Worm (Caenorhabditis elegans) whole organism, early embryonic: ENCODE results near the gene F47B7.5.

Experiments used
- B0310.2 ChIP-seq: sonication (generic microtip); optimal IDR thresholded peaks from 2 replicates; lab custom pipeline; 2016; ENCODE audit warnings: mild to moderate bottlenecking, missing genetic modification characterization, missing compliant biosample characterization
- F13C5.2 ChIP-seq: sonication (generic microtip); optimal IDR thresholded peaks from 2 replicates; lab custom pipeline; 2017; ENCODE audit warnings: mild to moderate bottlenecking, missing genetic modification characterization, inconsistent platforms, missing compliant biosample characterization
- aly-1 ChIP-seq: sonication (generic microtip); optimal IDR thresholded peaks from 2 replicates; lab custom pipeline; 2016; ENCODE audit warnings: missing genetic modification characterization, missing compliant biosample characterization
- ama-1 ChIP-seq: fragments of 150-350 bp; optimal IDR thresholded peaks from 2 replicates; lab custom pipeline; 2014
- ceh-13 ChIP-seq: fragments of 200-800 bp; sonication (Bioruptor generic); optimal IDR thresholded peaks from 2 replicates; lab custom pipeline; 2018; ENCODE audit warnings: mild to moderate bottlenecking, missing genetic modification characterization, missing compliant biosample characterization
- ceh-36 ChIP-seq: sonication (generic microtip); optimal IDR thresholded peaks from 2 replicates; lab custom pipeline; 2016; ENCODE audit warnings: missing genetic modification characterization, inconsistent platforms, missing compliant biosample characterization
- ets-7 ChIP-seq: sonication (generic microtip); optimal IDR thresholded peaks from 2 replicates; lab custom pipeline; 2016; ENCODE audit warnings: missing genotype, missing genetic modification characterization, missing compliant biosample characterization
- flt-1 ChIP-seq: fragments of 200-800 bp; sonication (Bioruptor generic); IDR thresholded peaks from 2 replicates; pipeline ENCODE4 v1.3.6; 2022; ENCODE audit warnings: missing genetic modification characterization, missing compliant biosample characterization
- hmbx-1 ChIP-seq: sonication (generic microtip); optimal IDR thresholded peaks from 2 replicates; lab custom pipeline; 2016; ENCODE audit warnings: mild to moderate bottlenecking, missing genetic modification characterization, missing compliant biosample characterization
- hnd-1 ChIP-seq: sonication (generic microtip); optimal IDR thresholded peaks from 2 replicates; lab custom pipeline; 2016; ENCODE audit warnings: missing genetic modification characterization, missing compliant biosample characterization
- sea-1 ChIP-seq: fragments of 200-800 bp; sonication (Bioruptor generic); conservative IDR thresholded peaks from 2 replicates; pipeline ENCODE4 v1.3.6; 2022; ENCODE audit warnings: missing genetic modification characterization, missing compliant biosample characterization
- tbx-11 ChIP-seq: fragments of 200-800 bp; sonication (Bioruptor generic); IDR thresholded peaks from 2 replicates; pipeline ENCODE4 v1.3.6; 2022; ENCODE audit warnings: missing genetic modification characterization, missing compliant biosample characterization
- tbx-37 ChIP-seq: fragments of 200-800 bp; sonication (Bioruptor generic); conservative IDR thresholded peaks from 2 replicates; pipeline ENCODE4 v1.3.6; 2022; ENCODE audit warnings: missing genetic modification reagents, missing genetic modification characterization, missing compliant biosample characterization
- tra-4 ChIP-seq: sonication (generic microtip); optimal IDR thresholded peaks from 2 replicates; lab custom pipeline; 2017; ENCODE audit warnings: missing genetic modification characterization, missing compliant biosample characterization

DNA sequence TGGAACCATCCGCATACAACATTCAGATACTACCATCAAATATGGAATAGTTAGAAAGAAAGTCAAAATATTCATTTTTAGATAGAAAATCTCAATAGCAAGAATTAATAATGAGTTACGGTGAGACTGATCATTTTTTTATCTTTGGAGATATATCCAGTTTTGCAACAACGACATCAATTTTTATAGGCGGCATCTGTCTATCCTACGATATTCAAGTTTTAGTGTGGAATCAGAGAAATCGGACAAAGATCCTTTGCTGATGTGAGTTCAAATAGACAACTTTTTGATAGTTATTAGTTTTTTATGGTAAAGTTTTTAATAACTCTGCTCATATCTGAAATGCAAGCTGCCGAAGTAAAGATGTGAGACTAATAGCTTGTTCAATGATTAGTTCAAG lies 2.1 kb downstream of the F47B7.5 start, which contains the start of gene F47B7.4:
- TF ChIP-seq hnd-1 (no peak), ama-1 (lab: Kevin White, UChicago) (no peak), hmbx-1 (tag; lab: Kevin White, UChicago) (no peak), F13C5.2 (tag; lab: Kevin White, UChicago) (no peak), aly-1 (tag; lab: Kevin White, UChicago) (no peak), tbx-11 (GFP tag; lab: Robert Waterston, UW) (no peak), ceh-13 (no peak), ets-7 (tag; lab: Kevin White, UChicago) (no peak), ceh-36 (tag; lab: Kevin White, UChicago) (no peak), tra-4 (tag; lab: Kevin White, UChicago) (no peak), tbx-37 (no peak), sea-1 (GFP tag; lab: Robert Waterston, UW) (no peak), flt-1 (GFP tag; lab: Robert Waterston, UW) (no peak), B0310.2 (tag; lab: Kevin White, UChicago) (no peak)
